Fruit fly (Drosophila melanogaster) whole organism, adult: ENCODE results near the gene feo.

Experiments
- CG11617 ChIP-seq: fragments of 200-800 bp; sonication (Bioruptor generic); optimal IDR thresholded peaks from 2 replicates; lab custom pipeline; 2017; ENCODE audit warnings: mild to moderate bottlenecking, missing biosample characterization, missing genetic modification reagents, missing genetic modification characterization
- CG12768 ChIP-seq: fragments of 200-800 bp; sonication (Bioruptor generic); optimal IDR thresholded peaks from 2 replicates; lab custom pipeline; 2017; ENCODE audit warnings: missing biosample characterization, missing genetic modification characterization, mild to moderate bottlenecking, moderate library complexity, missing genetic modification reagents
- CG14711 ChIP-seq: fragments of 200-800 bp; sonication (Bioruptor generic); optimal IDR thresholded peaks from 2 replicates; lab custom pipeline; 2018; ENCODE audit warnings: missing biosample characterization, mild to moderate bottlenecking, missing genetic modification characterization, moderate library complexity
- CG1620 ChIP-seq: fragments of 200-800 bp; sonication (Bioruptor generic); optimal IDR thresholded peaks from 2 replicates; lab custom pipeline; 2016; ENCODE audit warnings: missing biosample characterization, missing genetic modification characterization
- CG33017 ChIP-seq: fragments of 200-800 bp; sonication (Bioruptor generic); optimal IDR thresholded peaks from 2 replicates; lab custom pipeline; 2018; ENCODE audit warnings: missing biosample characterization, mild to moderate bottlenecking, missing genetic modification characterization, moderate library complexity
- CG5204 ChIP-seq: fragments of 200-800 bp; sonication (Bioruptor generic); optimal IDR thresholded peaks from 2 replicates; lab custom pipeline; 2016; ENCODE audit warnings: missing biosample characterization, missing genetic modification characterization
- CG7045 ChIP-seq: fragments of 200-800 bp; sonication (Bioruptor generic); optimal IDR thresholded peaks from 2 replicates; lab custom pipeline; 2017; ENCODE audit warnings: missing biosample characterization, mild to moderate bottlenecking, missing genetic modification characterization
- CG7101 ChIP-seq: fragments of 200-800 bp; sonication (Bioruptor generic); optimal IDR thresholded peaks from 2 replicates; lab custom pipeline; 2018; ENCODE audit warnings: missing biosample characterization, mild to moderate bottlenecking, missing genetic modification characterization, moderate library complexity
- Clk ChIP-seq: fragments of 200-800 bp; sonication (Bioruptor generic); optimal IDR thresholded peaks from 2 replicates; lab custom pipeline; 2017; ENCODE audit warnings: missing biosample characterization, missing genetic modification characterization
- Crg-1 ChIP-seq: fragments of 200-800 bp; sonication (Bioruptor generic); optimal IDR thresholded peaks from 2 replicates; lab custom pipeline; 2016; ENCODE audit warnings: missing biosample characterization, missing genetic modification characterization
- Hr96 ChIP-seq: fragments of 200-800 bp; sonication (Bioruptor generic); optimal IDR thresholded peaks from 2 replicates; lab custom pipeline; 2016; ENCODE audit warnings: missing biosample characterization, missing genetic modification characterization
- Mnt ChIP-seq: fragments of 200-800 bp; sonication (Bioruptor generic); optimal IDR thresholded peaks from 2 replicates; lab custom pipeline; 2016; ENCODE audit warnings: missing biosample characterization, mild to moderate bottlenecking, missing genetic modification characterization
- bab1 ChIP-seq: fragments of 200-800 bp; sonication (Bioruptor generic); optimal IDR thresholded peaks from 3 replicates; lab custom pipeline; 2019; ENCODE audit warnings: missing biosample characterization, mild to moderate bottlenecking, missing genetic modification characterization, moderate library complexity
- cic ChIP-seq: fragments of 200-800 bp; sonication (Bioruptor generic); optimal IDR thresholded peaks from 2 replicates; lab custom pipeline; 2017; ENCODE audit warnings: missing biosample characterization, mild to moderate bottlenecking, missing genetic modification characterization, moderate library complexity
- cnc ChIP-seq, 2 experiments: fragments of >200 bp; optimal IDR thresholded peaks; 2 replicates each; lab custom pipeline; 2017
- kay ChIP-seq: fragments of 200-800 bp; sonication (Bioruptor generic); peaks from one replicate; lab custom pipeline; 2016; ENCODE audit warnings: missing biosample characterization, missing genetic modification characterization, borderline replicate concordance
- ovo ChIP-seq: fragments of 200-800 bp; sonication (Bioruptor generic); optimal IDR thresholded peaks from 2 replicates; lab custom pipeline; 2016; ENCODE audit warnings: missing biosample characterization, missing genetic modification characterization
- pad ChIP-seq: fragments of 200-800 bp; sonication (Bioruptor generic); optimal IDR thresholded peaks from 3 replicates; lab custom pipeline; 2017; ENCODE audit warnings: missing biosample characterization, missing genetic modification characterization, mild to moderate bottlenecking, moderate library complexity, missing genetic modification reagents
- tj ChIP-seq: fragments of 200-800 bp; sonication (Bioruptor generic); optimal IDR thresholded peaks from 3 replicates; lab custom pipeline; 2017; ENCODE audit warnings: missing biosample characterization, mild to moderate bottlenecking, missing genetic modification characterization, moderate library complexity
- toe ChIP-seq: fragments of 200-800 bp; sonication (Bioruptor generic); optimal IDR thresholded peaks from 2 replicates; lab custom pipeline; 2016; ENCODE audit warnings: missing biosample characterization, missing genetic modification characterization

Gene feo

dm6 chrX:10832369-10832768, 22.3 kb downstream of the feo start:
- peak; percentile 78 for TF ChIP-seq bab1 (GFP tag; lab: Kevin White, UChicago)
- TF ChIP-seq CG7101 (tag; lab: Kevin White, UChicago): peak; percentile 67
- peak; percentile 62 for TF ChIP-seq Mnt (GFP tag; lab: Kevin White, UChicago)
- peak; percentile 77 for TF ChIP-seq ovo
- no peak for TF ChIP-seq Clk
- TF ChIP-seq CG11617 (GFP tag; lab: Kevin White, UChicago): peak; percentile 20
- TF ChIP-seq CG5204 (GFP tag; lab: Kevin White, UChicago): peak; percentile 29
- peak; percentile 37 for TF ChIP-seq CG14711 (tag; lab: Kevin White, UChicago)
- peak; percentile 58 for TF ChIP-seq Crg-1 (GFP tag; lab: Kevin White, UChicago)
- TF ChIP-seq tj (GFP tag; lab: Kevin White, UChicago): peak; percentile 77
- no peak for TF ChIP-seq CG12768 (GFP tag; lab: Kevin White, UChicago)
- no peak for TF ChIP-seq cnc (optimal IDR thresholded peaks at IDR 0.05; lab: Kevin White, UChicago)
- no peak for TF ChIP-seq kay (GFP tag; lab: Kevin White, UChicago)
- peak; percentile 69 for TF ChIP-seq Hr96 (GFP tag; lab: Kevin White, UChicago)
- TF ChIP-seq cic: no peak
- TF ChIP-seq CG1620 (GFP tag; lab: Kevin White, UChicago): peak; percentile 86
- TF ChIP-seq toe (GFP tag; lab: Kevin White, UChicago): peak; percentile 37
- TF ChIP-seq CG7045 (GFP tag; lab: Kevin White, UChicago): no peak
- peak; percentile 57 for TF ChIP-seq pad (GFP tag; lab: Kevin White, UChicago)
- TF ChIP-seq CG33017: no peak

dm6 chrX:10827301-10827700, 27.4 kb downstream of the feo start:
- TF ChIP-seq Clk (no peak), Mnt (GFP tag; lab: Kevin White, UChicago) (no peak), bab1 (GFP tag; lab: Kevin White, UChicago) (no peak), CG11617 (GFP tag; lab: Kevin White, UChicago) (no peak), pad (GFP tag; lab: Kevin White, UChicago) (no peak), CG5204 (GFP tag; lab: Kevin White, UChicago) (no peak), CG1620 (GFP tag; lab: Kevin White, UChicago) (no peak)

dm6 chrX:10825349-10826129, 29.1 kb downstream of the feo start:
- TF ChIP-seq bab1 (GFP tag; lab: Kevin White, UChicago) (no peak), CG7045 (GFP tag; lab: Kevin White, UChicago) (no peak), pad (GFP tag; lab: Kevin White, UChicago) (no peak), Clk (no peak), CG14711 (tag; lab: Kevin White, UChicago) (no peak), tj (GFP tag; lab: Kevin White, UChicago) (no peak), ovo (no peak), Hr96 (GFP tag; lab: Kevin White, UChicago) (no peak), CG1620 (GFP tag; lab: Kevin White, UChicago) (no peak), cic (no peak), kay (GFP tag; lab: Kevin White, UChicago) (no peak), Crg-1 (GFP tag; lab: Kevin White, UChicago) (no peak), toe (GFP tag; lab: Kevin White, UChicago) (no peak), CG7101 (tag; lab: Kevin White, UChicago) (no peak)

dm6 chrX:10824227-10824702, 30.4 kb downstream of the feo start, which contains the start of gene Imp:
TSS of gene Imp (minus strand) at chrX:10824277.
- TF ChIP-seq CG7045 (GFP tag; lab: Kevin White, UChicago) (no peak), CG14711 (tag; lab: Kevin White, UChicago) (no peak), Mnt (GFP tag; lab: Kevin White, UChicago) (no peak), CG5204 (GFP tag; lab: Kevin White, UChicago) (no peak), CG33017 (no peak), CG11617 (GFP tag; lab: Kevin White, UChicago) (no peak), bab1 (GFP tag; lab: Kevin White, UChicago) (no peak), CG1620 (GFP tag; lab: Kevin White, UChicago) (no peak), kay (GFP tag; lab: Kevin White, UChicago) (no peak), tj (GFP tag; lab: Kevin White, UChicago) (no peak), ovo (no peak), Hr96 (GFP tag; lab: Kevin White, UChicago) (no peak), cic (no peak), Clk (no peak), pad (GFP tag; lab: Kevin White, UChicago) (no peak), toe (GFP tag; lab: Kevin White, UChicago) (no peak), CG12768 (GFP tag; lab: Kevin White, UChicago) (no peak), cnc (optimal IDR thresholded peaks at IDR 0.05; lab: Kevin White, UChicago) (no peak), CG7101 (tag; lab: Kevin White, UChicago) (no peak), Crg-1 (GFP tag; lab: Kevin White, UChicago) (no peak)

DNA sequence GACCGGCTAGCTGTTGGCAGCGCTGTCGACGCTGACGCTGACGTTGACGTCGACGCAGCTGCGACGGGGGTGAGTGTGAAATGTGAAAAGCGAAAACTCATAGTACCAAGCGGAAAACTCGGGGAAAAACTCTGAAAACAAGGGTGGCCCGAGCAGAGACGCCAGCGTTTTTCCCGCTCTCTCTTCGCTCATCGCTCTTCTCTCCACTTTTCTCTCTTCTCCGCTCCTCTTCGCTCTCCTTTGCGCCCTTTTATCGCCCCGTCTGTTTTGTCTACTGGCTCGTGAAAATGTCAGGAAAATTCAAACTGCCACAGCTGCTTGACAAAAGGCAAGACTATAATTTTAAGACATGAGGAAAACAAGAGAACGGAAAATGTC, 31.2 kb downstream of the feo start:
- no peak for TF ChIP-seq CG14711 (tag; lab: Kevin White, UChicago)
- TF ChIP-seq CG33017: no peak
- TF ChIP-seq Crg-1 (GFP tag; lab: Kevin White, UChicago): no peak
- no peak for TF ChIP-seq CG5204 (GFP tag; lab: Kevin White, UChicago)
- TF ChIP-seq Hr96 (GFP tag; lab: Kevin White, UChicago): no peak
- no peak for TF ChIP-seq tj (GFP tag; lab: Kevin White, UChicago)
- TF ChIP-seq Clk: no peak
- no peak for TF ChIP-seq CG7101 (tag; lab: Kevin White, UChicago)
- no peak for TF ChIP-seq CG7045 (GFP tag; lab: Kevin White, UChicago)
